Fruit fly (Drosophila melanogaster) whole organism, embryonic: ENCODE data around the gene CG7912.
A peak's percentile ranks its signal among the peaks of the same experiment; 100 is the strongest.

ENCODE experiments used
- Adf1 ChIP-seq: fragments of 200-800 bp; sonication (Bioruptor generic); IDR thresholded peaks from 2 replicates; pipeline ENCODE4 v1.3.6; 2022; ENCODE audit warnings: missing biosample characterization, missing genetic modification characterization
- Aef1 ChIP-seq: fragments of 200-800 bp; sonication (Bioruptor generic); IDR thresholded peaks from 3 replicates; pipeline ENCODE4 v1.3.6; 2022; ENCODE audit warnings: missing biosample characterization, missing genetic modification characterization
- Blimp-1 ChIP-seq: fragments of 200-800 bp; sonication (Bioruptor generic); optimal IDR thresholded peaks from 3 replicates; lab custom pipeline; 2018; ENCODE audit warnings: missing biosample characterization, missing genetic modification characterization, mild to moderate bottlenecking, moderate library complexity, missing genetic modification reagents
- BtbVII ChIP-seq: fragments of 200-800 bp; sonication (Bioruptor generic); optimal IDR thresholded peaks from 3 replicates; lab custom pipeline; 2017; ENCODE audit warnings: missing biosample characterization, mild to moderate bottlenecking, missing genetic modification characterization
- CG1024 ChIP-seq: fragments of 200-800 bp; sonication (Bioruptor generic); IDR thresholded peaks from 2 replicates; pipeline ENCODE4 v1.3.6; 2022; ENCODE audit warnings: missing biosample characterization, missing genetic modification characterization
- CG10267 ChIP-seq: fragments of 200-800 bp; sonication (Bioruptor generic); optimal IDR thresholded peaks from 2 replicates; lab custom pipeline; 2018; ENCODE audit warnings: missing biosample characterization, mild to moderate bottlenecking, missing genetic modification characterization, moderate library complexity
- CG16779 ChIP-seq: fragments of 200-800 bp; sonication (Bioruptor generic); IDR thresholded peaks from 2 replicates; pipeline ENCODE4 v1.3.6; 2022; ENCODE audit warnings: missing biosample characterization, missing genetic modification characterization
- CG17612 ChIP-seq: fragments of 200-800 bp; sonication (Bioruptor generic); IDR thresholded peaks from 2 replicates; pipeline ENCODE4 v1.3.6; 2022; ENCODE audit warnings: missing biosample characterization, missing genetic modification characterization
- CG2116 ChIP-seq: fragments of 200-800 bp; sonication (Bioruptor generic); optimal IDR thresholded peaks from 3 replicates; lab custom pipeline; 2018; ENCODE audit warnings: missing biosample characterization, mild to moderate bottlenecking, missing genetic modification characterization
- CG2129 ChIP-seq: fragments of 200-800 bp; sonication (Bioruptor generic); IDR thresholded peaks from 2 replicates; pipeline ENCODE4 v1.3.6; 2022; ENCODE audit warnings: missing biosample characterization, missing genetic modification characterization; ENCODE audit not compliant: partially characterized antibody
- CG31224 ChIP-seq: fragments of 200-800 bp; sonication (Bioruptor generic); IDR thresholded peaks from 2 replicates; pipeline ENCODE4 v1.3.6; 2022; ENCODE audit warnings: missing biosample characterization, missing genetic modification characterization
- CG3163 ChIP-seq: fragments of 200-800 bp; sonication (Bioruptor generic); optimal IDR thresholded peaks from 3 replicates; lab custom pipeline; 2016; ENCODE audit warnings: missing biosample characterization, missing genetic modification characterization
- CG4404 ChIP-seq: fragments of 200-800 bp; sonication (Bioruptor generic); IDR thresholded peaks from 2 replicates; pipeline ENCODE4 v1.3.6; 2022; ENCODE audit warnings: missing biosample characterization, missing genetic modification characterization
- CG5953 ChIP-seq: fragments of 200-800 bp; sonication (Bioruptor generic); IDR thresholded peaks from 2 replicates; pipeline ENCODE4 v1.3.6; 2022; ENCODE audit warnings: missing biosample characterization, missing genetic modification characterization
- CG6175 ChIP-seq: fragments of 200-800 bp; sonication (Bioruptor generic); IDR thresholded peaks from 3 replicates; pipeline ENCODE4 v1.3.6; 2022; ENCODE audit warnings: missing biosample characterization, missing genetic modification characterization
- CG7556 ChIP-seq: fragments of 200-800 bp; sonication (Bioruptor generic); optimal IDR thresholded peaks from 2 replicates; lab custom pipeline; 2017; ENCODE audit warnings: missing biosample characterization, mild to moderate bottlenecking, missing genetic modification characterization
- CG7987 ChIP-seq: fragments of 200-800 bp; sonication (Bioruptor generic); optimal IDR thresholded peaks from 2 replicates; lab custom pipeline; 2018; ENCODE audit warnings: missing biosample characterization, mild to moderate bottlenecking, missing genetic modification characterization, moderate library complexity
- Camta ChIP-seq: fragments of 200-800 bp; sonication (Bioruptor generic); optimal IDR thresholded peaks from 2 replicates; lab custom pipeline; 2016; ENCODE audit warnings: missing biosample characterization, missing genetic modification characterization
- D ChIP-seq, 2 experiments: fragments of 200-800 bp in 1 of 2; fragments of >200 bp in 1 of 2; sonication (Bioruptor generic) in 1 of 2; optimal IDR thresholded peaks; 2 replicates in 1 of 2; 3 replicates in 1 of 2; lab custom pipeline; 2017; ENCODE audit warnings: mild to moderate bottlenecking in 1 of 2, missing biosample characterization in 1 of 2, missing genetic modification characterization in 1 of 2, missing genetic modification reagents in 1 of 2
- Dad ChIP-seq: fragments of 200-800 bp; sonication (Bioruptor generic); optimal IDR thresholded peaks from 3 replicates; lab custom pipeline; 2016; ENCODE audit warnings: missing biosample characterization, missing genetic modification characterization
- ERR ChIP-seq: fragments of 200-800 bp; sonication (Bioruptor generic); optimal IDR thresholded peaks from 2 replicates; lab custom pipeline; 2016; ENCODE audit warnings: missing biosample characterization, missing genetic modification characterization
- HLH4C ChIP-seq: fragments of 200-800 bp; sonication (Bioruptor generic); IDR thresholded peaks from 3 replicates; pipeline ENCODE4 v1.3.6; 2022; ENCODE audit warnings: missing biosample characterization, missing genetic modification characterization; ENCODE audit not compliant: partially characterized antibody
- HLHmδ ChIP-seq: fragments of 200-800 bp; sonication (Bioruptor generic); optimal IDR thresholded peaks from 2 replicates; lab custom pipeline; 2018; ENCODE audit warnings: missing biosample characterization, mild to moderate bottlenecking, missing genetic modification characterization, moderate library complexity
- Myb ChIP-seq: fragments of 200-800 bp; sonication (Bioruptor generic); optimal IDR thresholded peaks from 2 replicates; lab custom pipeline; 2016; ENCODE audit warnings: missing biosample characterization, missing genetic modification characterization
- Spps ChIP-seq: fragments of 200-800 bp; sonication (Bioruptor generic); optimal IDR thresholded peaks from 2 replicates; lab custom pipeline; 2018; ENCODE audit warnings: missing biosample characterization, mild to moderate bottlenecking, missing genetic modification characterization
- Ssrp ChIP-seq: fragments of 200-800 bp; sonication (Bioruptor generic); optimal IDR thresholded peaks from 2 replicates; lab custom pipeline; 2018; ENCODE audit warnings: missing biosample characterization, mild to moderate bottlenecking, missing genetic modification characterization, moderate library complexity
- Taf1 ChIP-seq: fragments of 200-800 bp; sonication (Bioruptor generic); IDR thresholded peaks from 2 replicates; pipeline ENCODE4 v1.3.6; 2022; ENCODE audit warnings: missing biosample characterization, missing genetic modification characterization
- ase ChIP-seq: fragments of 200-800 bp; sonication (Bioruptor generic); IDR thresholded peaks from 3 replicates; pipeline ENCODE4 v1.3.6; 2022; ENCODE audit warnings: missing biosample characterization, missing genetic modification characterization
- az2 ChIP-seq: fragments of 200-800 bp; sonication (Bioruptor generic); optimal IDR thresholded peaks from 3 replicates; lab custom pipeline; 2016; ENCODE audit warnings: missing biosample characterization, missing genetic modification characterization
- bigmax ChIP-seq: fragments of 200-800 bp; sonication (Bioruptor generic); optimal IDR thresholded peaks from 2 replicates; lab custom pipeline; 2018; ENCODE audit warnings: missing biosample characterization, mild to moderate bottlenecking, missing genetic modification characterization
- cad ChIP-seq: fragments of >200 bp; optimal IDR thresholded peaks from 2 replicates; lab custom pipeline; 2017; ENCODE audit warnings: missing biosample characterization, missing genetic modification characterization
- cato ChIP-seq: fragments of 200-800 bp; sonication (Bioruptor generic); optimal IDR thresholded peaks from 2 replicates; lab custom pipeline; 2016; ENCODE audit warnings: missing biosample characterization, missing genetic modification characterization, borderline replicate concordance
- chif ChIP-seq, 2 experiments: fragments of 200-800 bp; sonication (Bioruptor generic); optimal IDR thresholded peaks; 3 replicates each; lab custom pipeline; 2016; ENCODE audit warnings: missing biosample characterization in 2 of 2, missing genetic modification characterization in 2 of 2
- croc ChIP-seq: fragments of 200-800 bp; sonication (Bioruptor generic); conservative IDR thresholded peaks from 3 replicates; pipeline ENCODE4 v1.3.6; 2022; ENCODE audit warnings: missing biosample characterization, missing genetic modification characterization
- emc ChIP-seq: fragments of 200-800 bp; sonication (Bioruptor generic); optimal IDR thresholded peaks from 2 replicates; lab custom pipeline; 2016; ENCODE audit warnings: missing biosample characterization, missing genetic modification characterization
- ewg ChIP-seq: fragments of 200-800 bp; sonication (Bioruptor generic); optimal IDR thresholded peaks from 3 replicates; lab custom pipeline; 2017; ENCODE audit warnings: mild to moderate bottlenecking, missing biosample characterization, missing genetic modification reagents, missing genetic modification characterization
- fd96Cb ChIP-seq: fragments of 200-800 bp; sonication (Bioruptor generic); optimal IDR thresholded peaks from 2 replicates; lab custom pipeline; 2018; ENCODE audit warnings: missing biosample characterization, mild to moderate bottlenecking, missing genetic modification characterization, moderate library complexity
- ind ChIP-seq: fragments of 200-800 bp; sonication (Bioruptor generic); optimal IDR thresholded peaks from 3 replicates; lab custom pipeline; 2016; ENCODE audit warnings: missing biosample characterization, missing genetic modification characterization
- jumu ChIP-seq: fragments of 200-800 bp; sonication (Bioruptor generic); optimal IDR thresholded peaks from 3 replicates; lab custom pipeline; 2016; ENCODE audit warnings: missing biosample characterization, missing genetic modification characterization
- lmd ChIP-seq: fragments of 200-800 bp; sonication (Bioruptor generic); IDR thresholded peaks from 2 replicates; pipeline ENCODE4 v1.3.6; 2022; ENCODE audit warnings: missing biosample characterization, missing genetic modification characterization
- mirr ChIP-seq: fragments of 200-800 bp; sonication (Bioruptor generic); optimal IDR thresholded peaks from 3 replicates; lab custom pipeline; 2018; ENCODE audit warnings: missing biosample characterization, mild to moderate bottlenecking, missing genetic modification characterization
- rib ChIP-seq: fragments of 200-800 bp; sonication (Bioruptor generic); IDR thresholded peaks from 2 replicates; pipeline ENCODE4 v1.3.6; 2022; ENCODE audit warnings: missing biosample characterization, missing genetic modification characterization
- slou ChIP-seq: fragments of 200-800 bp; sonication (Bioruptor generic); optimal IDR thresholded peaks from 3 replicates; lab custom pipeline; 2016; ENCODE audit warnings: missing biosample characterization, missing genetic modification characterization
- slp2 ChIP-seq: fragments of 200-800 bp; sonication (Bioruptor generic); optimal IDR thresholded peaks from 2 replicates; lab custom pipeline; 2016; ENCODE audit warnings: missing biosample characterization, missing genetic modification characterization
- ssp ChIP-seq: fragments of 200-800 bp; sonication (Bioruptor generic); IDR thresholded peaks from 2 replicates; pipeline ENCODE4 v1.3.6; 2022; ENCODE audit warnings: missing biosample characterization, missing genetic modification characterization
- tna ChIP-seq: fragments of 200-800 bp; sonication (Bioruptor generic); IDR thresholded peaks from 2 replicates; pipeline ENCODE4 v1.3.6; 2022; ENCODE audit warnings: missing biosample characterization, missing genetic modification characterization; ENCODE audit not compliant: partially characterized antibody
- trh ChIP-seq: fragments of 200-800 bp; sonication (Bioruptor generic); optimal IDR thresholded peaks from 2 replicates; lab custom pipeline; 2016; ENCODE audit warnings: missing biosample characterization, missing genetic modification characterization
- zfh1 ChIP-seq: fragments of 200-800 bp; sonication (Bioruptor generic); IDR thresholded peaks from 3 replicates; pipeline ENCODE4 v1.3.6; 2022; ENCODE audit warnings: missing biosample characterization, missing genetic modification characterization
- zfh2 ChIP-seq: fragments of 200-800 bp; sonication (Bioruptor generic); optimal IDR thresholded peaks from 2 replicates; lab custom pipeline; 2016; ENCODE audit warnings: missing biosample characterization, missing genetic modification characterization

Gene CG7912

dm6 chr3R:30021559-30022451 lies 12.8 kb upstream of the CG7912 start, which contains the start of gene Mgat2 (continued):
- TF ChIP-seq Ssrp (tag; lab: Kevin White, UChicago) (no peak), cad (GFP tag; lab: Kevin White, UChicago) (no peak), CG4404 (GFP tag; lab: Robert Waterston, UW) (no peak), ewg (GFP tag; lab: Kevin White, UChicago) (no peak), Blimp-1 (GFP tag; lab: Kevin White, UChicago) (peak; percentile 100), trh (GFP tag; lab: Kevin White, UChicago) (no peak), BtbVII (GFP tag; lab: Kevin White, UChicago) (peak; percentile 63), jumu (GFP tag; lab: Kevin White, UChicago) (no peak), az2 (GFP tag; lab: Kevin White, UChicago) (no peak), tna (peak; percentile 72; the same call in 1 of the 2 replicates), emc (no peak), D (optimal IDR thresholded peaks at IDR 0.05; lab: Kevin White, UChicago) (no peak), D (GFP tag; optimal IDR thresholded peaks at IDR 0.05; lab: Kevin White, UChicago) (no peak), CG16779 (no peak), slp2 (GFP tag; lab: Kevin White, UChicago) (no peak), CG7556 (GFP tag; lab: Kevin White, UChicago) (no peak), ind (no peak), Taf1 (no peak), cato (GFP tag; lab: Kevin White, UChicago) (no peak), slou (GFP tag; lab: Kevin White, UChicago) (no peak), CG10267 (tag; lab: Kevin White, UChicago) (peak; percentile 44), ssp (GFP tag; lab: Robert Waterston, UW) (no peak), CG3163 (GFP tag; lab: Kevin White, UChicago) (no peak), croc (no peak), Dad (GFP tag; lab: Kevin White, UChicago) (no peak), ase (GFP tag; lab: Robert Waterston, UW) (no peak), chif (GFP tag; optimal IDR thresholded peaks at IDR 0.05; lab: Kevin White, UChicago) (peak in 1 of 2 experiments; percentile 7), CG1024 (GFP tag; lab: Robert Waterston, UW) (no peak; the same call in 1 of the 2 replicates), HLHmδ (peak; percentile 97), fd96Cb (tag; lab: Kevin White, UChicago) (no peak), Camta (no peak), Adf1 (peak; percentile 61; the same call in 1 of the 2 replicates), Myb (GFP tag; lab: Kevin White, UChicago) (no peak), zfh1 (GFP tag; lab: Robert Waterston, UW) (0 out of 3 replicates have a peak, but pooled peaks have one; percentile 33), lmd (GFP tag; lab: Robert Waterston, UW) (no peak), CG5953 (GFP tag; lab: Robert Waterston, UW) (no peak), CG6175 (GFP tag; lab: Robert Waterston, UW) (peak; percentile 82; the same call in 2 of the 3 replicates), mirr (GFP tag; lab: Kevin White, UChicago) (peak; percentile 74), ERR (GFP tag; lab: Kevin White, UChicago) (no peak), CG2116 (GFP tag; lab: Kevin White, UChicago) (no peak), CG17612 (no peak), zfh2 (GFP tag; lab: Kevin White, UChicago) (no peak), bigmax (GFP tag; lab: Kevin White, UChicago) (peak; percentile 15), HLH4C (peak; percentile 80), CG2129 (GFP tag; lab: Robert Waterston, UW) (peak; percentile 80), CG7987 (GFP tag; lab: Kevin White, UChicago) (peak; percentile 75), CG31224 (no peak), Spps (tag; lab: Kevin White, UChicago) (peak; percentile 63), rib (GFP tag; lab: Robert Waterston, UW) (peak; percentile 62; the same call in 1 of the 2 replicates), Aef1 (no peak; the same call in 2 of the 3 replicates)
